Worm (Caenorhabditis elegans): Measurements from ENCODE around the gene srh-289.

ce11 chrV:17777127-17777526 is 16.8 kb downstream of the srh-289 start, which contains the start of gene ddo-1:
- TF ChIP-seq him-1 (tag; optimal IDR thresholded peaks at IDR 0.05) (no peak), W03F9.2 (tag; optimal IDR thresholded peaks at IDR 0.05) (no peak)

Measured in whole organism, L4/young adult.